Fruit fly (Drosophila melanogaster) whole organism, wandering third instar larva: ENCODE data around the gene CG16762.

Source experiments
- Abd-B ChIP-seq: fragments of >200 bp; optimal IDR thresholded peaks from 2 replicates; lab custom pipeline; 2017; ENCODE audit warnings: missing biosample characterization, missing genetic modification characterization
- CG32264 ChIP-seq: fragments of 200-800 bp; sonication (Bioruptor generic); optimal IDR thresholded peaks from 2 replicates; lab custom pipeline; 2016; ENCODE audit warnings: missing biosample characterization, missing genetic modification characterization
- CG9705 ChIP-seq: fragments of 200-800 bp; sonication (Bioruptor generic); optimal IDR thresholded peaks from 2 replicates; lab custom pipeline; 2018; ENCODE audit warnings: missing biosample characterization, mild to moderate bottlenecking, missing genetic modification characterization
- CrebA ChIP-seq: fragments of 200-800 bp; sonication (Bioruptor generic); optimal IDR thresholded peaks from 2 replicates; lab custom pipeline; 2016; ENCODE audit warnings: missing biosample characterization, mild to moderate bottlenecking, missing genetic modification characterization, borderline replicate concordance
- Dif ChIP-seq: fragments of 200-275, 200-300 bp; sonication (Bioruptor generic); optimal IDR thresholded peaks from 2 replicates; lab custom pipeline; 2018; ENCODE audit warnings: missing biosample characterization, missing genetic modification characterization; ENCODE audit not compliant: partially characterized antibody
- HLH106 ChIP-seq: fragments of 200-800 bp; optimal IDR thresholded peaks from 3 replicates; lab custom pipeline; 2019; ENCODE audit warnings: missing biosample characterization, mild to moderate bottlenecking, missing genetic modification characterization, moderate library complexity
- Hnf4 ChIP-seq: fragments of 200-800 bp; sonication (Bioruptor generic); optimal IDR thresholded peaks from 2 replicates; lab custom pipeline; 2016; ENCODE audit warnings: missing biosample characterization, mild to moderate bottlenecking, missing genetic modification characterization
- Hr83 ChIP-seq: fragments of 200-300 bp; sonication (Bioruptor generic); optimal IDR thresholded peaks from 2 replicates; lab custom pipeline; 2016; ENCODE audit warnings: missing biosample characterization, mild to moderate bottlenecking, missing genetic modification characterization, moderate library complexity; ENCODE audit not compliant: poor library complexity, severe bottlenecking
- Mio ChIP-seq: sonication (Bioruptor generic); optimal IDR thresholded peaks from 2 replicates; lab custom pipeline; 2016; ENCODE audit warnings: missing biosample characterization, missing genetic modification characterization
- Myc ChIP-seq: fragments of >200 bp; optimal IDR thresholded peaks from 2 replicates; lab custom pipeline; 2017
- N ChIP-seq: fragments of >200 bp; optimal IDR thresholded peaks from 2 replicates; lab custom pipeline; 2018; ENCODE audit warnings: missing biosample characterization, missing external identifiers, missing genetic modification characterization
- OdsH ChIP-seq: fragments of 200-800 bp; sonication (Bioruptor generic); optimal IDR thresholded peaks from 2 replicates; lab custom pipeline; 2016; ENCODE audit warnings: missing biosample characterization, mild to moderate bottlenecking, missing genetic modification characterization
- Rel ChIP-seq, 2 experiments: fragments of 200-800 bp; sonication (Bioruptor generic) in 1 of 2; optimal IDR thresholded peaks; 2 replicates in 1 of 2; 3 replicates in 1 of 2; lab custom pipeline; 2016 to 2019; ENCODE audit warnings: mild to moderate bottlenecking in 2 of 2, missing biosample characterization in 2 of 2, missing genetic modification characterization in 2 of 2, moderate library complexity in 1 of 2
- Sp1 ChIP-seq: fragments of 200-800 bp; sonication (Bioruptor generic); optimal IDR thresholded peaks from 3 replicates; lab custom pipeline; 2019; ENCODE audit warnings: missing biosample characterization, mild to moderate bottlenecking, missing genetic modification characterization, moderate library complexity
- Vsx2 ChIP-seq: fragments of 200-300, 225-300 bp; sonication (Bioruptor generic); optimal IDR thresholded peaks from 2 replicates; lab custom pipeline; 2018; ENCODE audit warnings: missing biosample characterization, missing genetic modification characterization; ENCODE audit not compliant: partially characterized antibody
- br ChIP-seq: fragments of 200-800 bp; sonication (Bioruptor generic); optimal IDR thresholded peaks from 2 replicates; lab custom pipeline; 2016; ENCODE audit warnings: missing biosample characterization, missing genetic modification characterization
- brk ChIP-seq: fragments of 200-800 bp; sonication (Bioruptor generic); optimal IDR thresholded peaks from 2 replicates; lab custom pipeline; 2016; ENCODE audit warnings: missing biosample characterization, mild to moderate bottlenecking, missing genetic modification characterization
- dl ChIP-seq, 2 experiments: fragments of 175-275, 200-275 bp in 1 of 2; fragments of 200-275 bp in 1 of 2; sonication (Bioruptor generic); optimal IDR thresholded peaks; lab custom pipeline; 2018; ENCODE audit warnings: mild to moderate bottlenecking in 2 of 2, missing biosample characterization in 2 of 2, missing genetic modification characterization in 2 of 2, moderate library complexity in 2 of 2; ENCODE audit not compliant: partially characterized antibody in 2 of 2, insufficient read depth in 1 of 2
- dmrt93B ChIP-seq: fragments of 200-800 bp; sonication (Bioruptor generic); optimal IDR thresholded peaks from 2 replicates; lab custom pipeline; 2018; ENCODE audit warnings: missing biosample characterization, mild to moderate bottlenecking, missing genetic modification characterization
- dsf ChIP-seq: sonication (Bioruptor generic); optimal IDR thresholded peaks from 2 replicates; lab custom pipeline; 2016; ENCODE audit warnings: missing biosample characterization, missing genetic modification characterization, borderline replicate concordance
- ey ChIP-seq: fragments of 200-800 bp; sonication (Bioruptor generic); optimal IDR thresholded peaks from 2 replicates; lab custom pipeline; 2016; ENCODE audit warnings: missing biosample characterization, missing genetic modification characterization
- foxo ChIP-seq, 2 experiments: fragments of 200-800 bp; sonication (Bioruptor generic); optimal IDR thresholded peaks; 2 replicates in 1 of 2; 3 replicates in 1 of 2; lab custom pipeline; 2016 to 2017; ENCODE audit warnings: missing biosample characterization in 2 of 2, missing genetic modification characterization in 2 of 2
- fru ChIP-seq: fragments of 200-800 bp; sonication (Bioruptor generic); optimal IDR thresholded peaks from 3 replicates; lab custom pipeline; 2016; ENCODE audit warnings: missing biosample characterization, mild to moderate bottlenecking, missing genetic modification characterization
- h ChIP-seq: fragments of 200-800 bp; sonication (Bioruptor generic); optimal IDR thresholded peaks from 3 replicates; lab custom pipeline; 2016; ENCODE audit warnings: missing biosample characterization, mild to moderate bottlenecking, missing genetic modification characterization
- jim ChIP-seq: fragments of 175-275, 200-325 bp; sonication (Bioruptor generic); optimal IDR thresholded peaks from 2 replicates; lab custom pipeline; 2016; ENCODE audit warnings: missing biosample characterization, mild to moderate bottlenecking, missing genetic modification characterization
- lola ChIP-seq: fragments of >200 bp; optimal IDR thresholded peaks from 2 replicates; lab custom pipeline; 2017; ENCODE audit warnings: missing biosample characterization, missing genetic modification characterization
- pan ChIP-seq: fragments of >200 bp; optimal IDR thresholded peaks from 2 replicates; lab custom pipeline; 2017
- psq ChIP-seq: fragments of 200-800 bp; sonication (Bioruptor generic); optimal IDR thresholded peaks from 3 replicates; lab custom pipeline; 2017; ENCODE audit warnings: missing biosample characterization, mild to moderate bottlenecking, missing genetic modification characterization, moderate library complexity
- rgr ChIP-seq: fragments of 200-800 bp; sonication (Bioruptor generic); optimal IDR thresholded peaks from 3 replicates; lab custom pipeline; 2016; ENCODE audit warnings: missing biosample characterization, mild to moderate bottlenecking, missing genetic modification characterization
- sage ChIP-seq: fragments of 200-800 bp; sonication (Bioruptor generic); optimal IDR thresholded peaks from 2 replicates; lab custom pipeline; 2016; ENCODE audit warnings: missing biosample characterization, mild to moderate bottlenecking, missing genetic modification characterization
- sv ChIP-seq: fragments of 200-800 bp; sonication (Bioruptor generic); optimal IDR thresholded peaks from 3 replicates; lab custom pipeline; 2016; ENCODE audit warnings: missing biosample characterization, missing genetic modification characterization
- usp ChIP-seq: fragments of >200 bp; optimal IDR thresholded peaks from 2 replicates; lab custom pipeline; 2017; ENCODE audit warnings: missing biosample characterization, missing genetic modification characterization
- woc ChIP-seq: sonication (Bioruptor generic); optimal IDR thresholded peaks from 2 replicates; lab custom pipeline; 2016; ENCODE audit warnings: missing biosample characterization, mild to moderate bottlenecking, missing genetic modification characterization

CG16762 gene

DNA sequence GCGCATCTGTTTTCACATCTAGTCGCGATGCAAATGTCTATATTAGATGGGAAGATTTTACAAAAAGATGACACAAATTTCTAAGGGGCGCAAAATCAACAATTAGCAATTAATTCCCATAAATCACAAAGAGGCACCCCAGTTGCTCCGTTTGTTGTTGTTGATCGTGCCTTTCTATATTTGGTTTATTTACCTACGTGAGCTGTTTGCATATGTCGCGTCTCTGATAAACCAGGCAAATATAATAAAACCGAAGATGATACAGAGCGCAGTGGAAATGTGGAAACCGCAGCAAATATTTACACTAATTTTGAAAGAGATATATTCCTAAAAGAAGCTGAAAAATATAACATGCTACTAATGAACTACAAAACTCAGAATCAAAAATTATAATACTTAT is 14.0 kb upstream of the CG16762 start (continued):
- TF ChIP-seq jim (GFP tag; lab: Kevin White, UChicago) (no peak), dsf (no peak), psq (GFP tag; lab: Kevin White, UChicago) (no peak), Dif (no peak), Hnf4 (GFP tag; lab: Kevin White, UChicago) (peak; percentile 41), brk (no peak), Myc (lab: Kevin White, UChicago) (no peak), dl (GFP tag; optimal IDR thresholded peaks at IDR 0.05; lab: Kevin White, UChicago; ENCODE audit: insufficient read depth in 1 of 2, partially characterized antibody in 2 of 2) (no peak), Mio (no peak), ey (GFP tag; lab: Kevin White, UChicago) (peak; percentile 14), Vsx2 (GFP tag; lab: Kevin White, UChicago) (no peak), sage (GFP tag; lab: Kevin White, UChicago) (no peak), Sp1 (GFP tag; lab: Kevin White, UChicago) (peak; percentile 15), foxo (GFP tag; optimal IDR thresholded peaks at IDR 0.05; lab: Kevin White, UChicago) (peak in 1 of 2 experiments; percentile 46)
- TF ChIP-seq, all 38 proteins: peak for 14

DNA sequence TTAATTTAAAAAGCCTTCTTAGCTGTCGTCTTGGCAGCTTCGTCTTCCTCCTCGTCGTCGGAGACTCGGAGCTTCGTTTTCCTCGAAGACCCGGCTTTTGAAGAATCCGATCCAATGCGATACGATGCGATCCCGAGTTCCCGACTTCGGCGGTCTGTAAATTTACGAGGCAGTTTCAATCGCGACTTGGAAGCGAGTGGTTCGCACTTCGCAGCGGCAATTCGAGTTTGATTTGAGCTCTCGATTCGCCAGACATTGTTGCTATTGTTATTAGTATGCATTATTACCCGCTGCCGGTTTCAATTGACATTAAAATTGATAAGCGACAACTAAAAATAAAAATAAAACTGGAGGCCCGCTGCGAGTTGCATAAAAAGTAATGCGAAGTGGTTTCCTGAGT is 13.2 kb upstream of the CG16762 start, which contains the start of gene CG1146:
TSS of gene CG1146 (plus strand) at position 171 of the 400 bp plus-strand sequence.
- TF ChIP-seq psq (GFP tag; lab: Kevin White, UChicago) = no peak
- no peak for TF ChIP-seq pan (lab: Kevin White, UChicago)
- TF ChIP-seq CrebA (GFP tag; lab: Kevin White, UChicago) = no peak
- no peak for TF ChIP-seq Rel (GFP tag; optimal IDR thresholded peaks at IDR 0.05; lab: Kevin White, UChicago)
- peak; percentile 9 for TF ChIP-seq Rel (tag; optimal IDR thresholded peaks at IDR 0.05; lab: Kevin White, UChicago)
- no peak for TF ChIP-seq brk
- no peak for TF ChIP-seq dl (GFP tag; optimal IDR thresholded peaks at IDR 0.05; lab: Kevin White, UChicago; ENCODE audit: insufficient read depth in 1 of 2, partially characterized antibody in 2 of 2)
- TF ChIP-seq jim (GFP tag; lab: Kevin White, UChicago) = no peak
- no peak for TF ChIP-seq HLH106 (tag; lab: Kevin White, UChicago)
- no peak for TF ChIP-seq br
- TF ChIP-seq fru = no peak
- TF ChIP-seq h (GFP tag; lab: Kevin White, UChicago) = peak; percentile 26
- TF ChIP-seq CG32264 (GFP tag; lab: Kevin White, UChicago) = no peak
- peak; percentile 27 for TF ChIP-seq Sp1 (GFP tag; lab: Kevin White, UChicago)
- TF ChIP-seq Myc (lab: Kevin White, UChicago) = no peak
- TF ChIP-seq Vsx2 (GFP tag; lab: Kevin White, UChicago) = no peak
- TF ChIP-seq OdsH (GFP tag; lab: Kevin White, UChicago) = no peak
- TF ChIP-seq Abd-B (GFP tag; lab: Kevin White, UChicago) = no peak
- TF ChIP-seq N (GFP tag; lab: Kevin White, UChicago) = no peak
- no peak for TF ChIP-seq foxo (GFP tag; optimal IDR thresholded peaks at IDR 0.05; lab: Kevin White, UChicago)
- TF ChIP-seq usp (GFP tag; lab: Kevin White, UChicago) = no peak
- no peak for TF ChIP-seq Hnf4 (GFP tag; lab: Kevin White, UChicago)
- TF ChIP-seq ey (GFP tag; lab: Kevin White, UChicago) = no peak
- no peak for TF ChIP-seq lola (GFP tag; lab: Kevin White, UChicago)
- TF ChIP-seq Hr83 (GFP tag; lab: Kevin White, UChicago) = no peak

DNA sequence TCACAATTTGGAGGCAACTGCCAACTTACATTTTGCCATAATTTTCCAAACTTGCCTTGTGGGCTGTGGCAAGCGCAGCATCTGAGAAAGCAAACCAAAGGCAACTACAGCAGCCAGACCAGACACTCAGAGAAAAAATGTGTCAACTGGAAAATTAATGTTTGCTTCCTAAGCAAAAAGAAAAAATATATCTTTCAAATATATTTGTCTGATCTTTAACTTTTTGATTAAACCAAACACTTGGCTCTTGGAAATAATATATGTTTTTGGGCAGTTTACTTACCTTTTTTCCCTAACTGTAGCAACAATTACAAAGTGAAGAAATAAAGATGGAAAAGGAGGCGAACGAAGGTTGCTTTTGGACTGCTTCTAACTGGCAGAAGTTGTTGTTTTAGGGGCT is 11.8 kb upstream of the CG16762 start:
- peak; percentile 45 for TF ChIP-seq Sp1 (GFP tag; lab: Kevin White, UChicago)
- TF ChIP-seq h (GFP tag; lab: Kevin White, UChicago) = peak; percentile 90
- peak; percentile 50 for TF ChIP-seq br
- TF ChIP-seq Vsx2 (GFP tag; lab: Kevin White, UChicago) = no peak
- TF ChIP-seq rgr (GFP tag; lab: Kevin White, UChicago) = peak; percentile 39
- peak; percentile 6 for TF ChIP-seq psq (GFP tag; lab: Kevin White, UChicago)
- TF ChIP-seq Dif = no peak
- TF ChIP-seq foxo (GFP tag; optimal IDR thresholded peaks at IDR 0.05; lab: Kevin White, UChicago) = peak in 1 of 2 experiments; percentile 84
- peak; percentile 87 for TF ChIP-seq fru
- peak; percentile 69 for TF ChIP-seq HLH106 (tag; lab: Kevin White, UChicago)
- peak; percentile 52 for TF ChIP-seq OdsH (GFP tag; lab: Kevin White, UChicago)
- TF ChIP-seq CrebA (GFP tag; lab: Kevin White, UChicago) = no peak
- TF ChIP-seq sage (GFP tag; lab: Kevin White, UChicago) = peak; percentile 73
- TF ChIP-seq CG9705 = peak; percentile 47
- peak; percentile 51 for TF ChIP-seq Hnf4 (GFP tag; lab: Kevin White, UChicago)
- TF ChIP-seq woc (GFP tag; lab: Kevin White, UChicago) = peak; percentile 75
- TF ChIP-seq ey (GFP tag; lab: Kevin White, UChicago) = peak; percentile 46
- no peak for TF ChIP-seq brk
- peak; percentile 28 for TF ChIP-seq Rel (GFP tag; optimal IDR thresholded peaks at IDR 0.05; lab: Kevin White, UChicago)
- TF ChIP-seq Rel (tag; optimal IDR thresholded peaks at IDR 0.05; lab: Kevin White, UChicago) = no peak
- no peak for TF ChIP-seq sv (GFP tag; lab: Kevin White, UChicago)
- TF ChIP-seq usp (GFP tag; lab: Kevin White, UChicago) = no peak
- TF ChIP-seq Myc (lab: Kevin White, UChicago) = no peak
- no peak for TF ChIP-seq N (GFP tag; lab: Kevin White, UChicago)
- peak; percentile 50 for TF ChIP-seq dmrt93B
- peak; percentile 39 for TF ChIP-seq CG32264 (GFP tag; lab: Kevin White, UChicago)
